Worm (Caenorhabditis elegans) whole organism, midembryonic: ENCODE measurements around the gene frpr-19.

Experiments used
- T22C8.4 ChIP-seq: fragments of 200-800 bp; sonication (Bioruptor generic); IDR thresholded peaks from 2 replicates; pipeline ENCODE4 v1.3.6; 2022; ENCODE audit warnings: missing genetic modification characterization, missing compliant biosample characterization
- flt-1 ChIP-seq: fragments of 200-800 bp; sonication (Bioruptor generic); IDR thresholded peaks from 2 replicates; pipeline ENCODE4 v1.3.6; 2022; ENCODE audit warnings: missing genetic modification characterization, missing compliant biosample characterization
- ztf-29 ChIP-seq: fragments of 200-800 bp; sonication (Bioruptor generic); IDR thresholded peaks from 2 replicates; pipeline ENCODE4 v1.3.6; 2022; ENCODE audit warnings: missing genetic modification reagents, missing genetic modification characterization, missing compliant biosample characterization

DNA sequence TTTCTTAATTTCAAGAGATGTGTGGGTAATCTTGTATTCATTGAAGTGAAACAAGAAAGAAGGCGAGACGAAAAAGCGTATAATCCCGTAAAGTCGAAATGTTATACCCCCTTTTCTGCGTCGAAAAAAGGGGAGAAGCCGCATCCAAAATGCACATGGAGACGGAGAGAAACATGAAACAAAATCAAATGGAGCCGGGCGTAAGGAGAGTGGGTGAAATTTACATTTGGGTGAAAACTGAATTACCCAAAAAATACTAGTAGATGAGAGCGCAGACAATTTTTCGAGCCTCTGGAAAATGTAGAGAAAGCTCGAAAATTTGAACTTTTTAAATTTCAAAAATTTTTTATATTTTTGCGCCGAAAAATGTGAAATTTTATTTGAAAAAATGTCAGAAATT, 34.8 kb upstream of the frpr-19 start:
- no peak for TF ChIP-seq T22C8.4
- TF ChIP-seq flt-1: no peak
- no peak for TF ChIP-seq ztf-29 (GFP tag; lab: Robert Waterston, UW)
